Fruit fly (Drosophila melanogaster) whole organism, prepupa: ENCODE measurements around the gene ohgt.

Experiments
- Blimp-1 ChIP-seq: fragments of 200-800 bp; sonication (Bioruptor generic); optimal IDR thresholded peaks from 3 replicates; lab custom pipeline; 2017; ENCODE audit warnings: missing biosample characterization, missing genetic modification characterization, mild to moderate bottlenecking, moderate library complexity, missing genetic modification reagents
- CG10631 ChIP-seq: fragments of 200-800 bp; sonication (Bioruptor generic); optimal IDR thresholded peaks from 2 replicates; lab custom pipeline; 2016; ENCODE audit warnings: missing biosample characterization, missing genetic modification characterization
- CG10669 ChIP-seq: fragments of 200-800 bp; sonication (Bioruptor generic); optimal IDR thresholded peaks from 3 replicates; lab custom pipeline; 2018; ENCODE audit warnings: missing biosample characterization, mild to moderate bottlenecking, missing genetic modification characterization, moderate library complexity
- CG11294 ChIP-seq: fragments of 200-800 bp; sonication (Bioruptor generic); IDR thresholded peaks from 2 replicates; pipeline ENCODE4 v1.3.6; 2022; ENCODE audit warnings: missing biosample characterization, missing genetic modification characterization
- CG11762 ChIP-seq: fragments of 200-800 bp; sonication (Bioruptor generic); optimal IDR thresholded peaks from 3 replicates; lab custom pipeline; 2016; ENCODE audit warnings: missing biosample characterization, missing genetic modification characterization; ENCODE audit not compliant: insufficient read depth
- CG15336 ChIP-seq: fragments of 200-800 bp; sonication (Bioruptor generic); IDR thresholded peaks from 2 replicates; pipeline ENCODE4 v1.3.6; 2022; ENCODE audit warnings: missing biosample characterization, missing genetic modification characterization
- CG16779 ChIP-seq: fragments of 200-800 bp; sonication (Bioruptor generic); optimal IDR thresholded peaks from 3 replicates; lab custom pipeline; 2017; ENCODE audit warnings: missing biosample characterization, mild to moderate bottlenecking, missing genetic modification characterization
- CG3032 ChIP-seq: fragments of 200-800 bp; optimal IDR thresholded peaks from 2 replicates; lab custom pipeline; 2019; ENCODE audit warnings: missing biosample characterization, mild to moderate bottlenecking, missing genetic modification characterization, moderate library complexity
- CG31627 ChIP-seq: fragments of 200-800 bp; sonication (Bioruptor generic); optimal IDR thresholded peaks from 3 replicates; lab custom pipeline; 2016; ENCODE audit warnings: missing biosample characterization, missing genetic modification characterization
- CG32006 ChIP-seq: fragments of 200-800 bp; sonication (Bioruptor generic); optimal IDR thresholded peaks from 3 replicates; lab custom pipeline; 2017; ENCODE audit warnings: missing biosample characterization, mild to moderate bottlenecking, missing genetic modification characterization
- CG34406 ChIP-seq: fragments of 200-800 bp; sonication (Bioruptor generic); optimal IDR thresholded peaks from 3 replicates; lab custom pipeline; 2016; ENCODE audit warnings: missing biosample characterization, missing genetic modification characterization
- CG6163 ChIP-seq: fragments of 200-800 bp; sonication (Bioruptor generic); IDR thresholded peaks from 3 replicates; pipeline ENCODE4 v1.3.6; 2022; ENCODE audit warnings: missing biosample characterization, missing genetic modification characterization
- CG6276 ChIP-seq: fragments of 200-800 bp; sonication (Bioruptor generic); optimal IDR thresholded peaks from 2 replicates; lab custom pipeline; 2017; ENCODE audit warnings: missing biosample characterization, mild to moderate bottlenecking, missing genetic modification characterization
- CG6854 ChIP-seq: fragments of 200-800 bp; sonication (Bioruptor generic); optimal IDR thresholded peaks from 2 replicates; lab custom pipeline; 2017; ENCODE audit warnings: missing biosample characterization, mild to moderate bottlenecking, missing genetic modification characterization
- CG7368 ChIP-seq: fragments of 200-800 bp; sonication (Bioruptor generic); optimal IDR thresholded peaks from 3 replicates; lab custom pipeline; 2016; ENCODE audit warnings: missing biosample characterization, missing genetic modification characterization
- CG8119 ChIP-seq: fragments of 200-800 bp; sonication (Bioruptor generic); IDR thresholded peaks from 3 replicates; pipeline ENCODE4 v1.3.6; 2022; ENCODE audit warnings: missing biosample characterization, missing genetic modification characterization
- Eip75B ChIP-seq: fragments of 200-800 bp; sonication (Bioruptor generic); optimal IDR thresholded peaks from 3 replicates; lab custom pipeline; 2016; ENCODE audit warnings: missing biosample characterization, missing genetic modification characterization
- Eip78C ChIP-seq: fragments of 200-800 bp; sonication (Bioruptor generic); peaks from one replicate; lab custom pipeline; 2016; ENCODE audit warnings: missing biosample characterization, missing genetic modification characterization
- Eip93F ChIP-seq: fragments of 200-800 bp; sonication (Bioruptor generic); optimal IDR thresholded peaks from 2 replicates; lab custom pipeline; 2016; ENCODE audit warnings: missing biosample characterization, mild to moderate bottlenecking, missing genetic modification characterization
- Ets21C ChIP-seq: fragments of 200-800 bp; sonication (Bioruptor generic); optimal IDR thresholded peaks from 3 replicates; lab custom pipeline; 2016; ENCODE audit warnings: missing biosample characterization, missing genetic modification characterization
- Ets96B ChIP-seq: fragments of 200-800 bp; optimal IDR thresholded peaks from 2 replicates; lab custom pipeline; 2019; ENCODE audit warnings: missing biosample characterization, mild to moderate bottlenecking, missing genetic modification characterization, moderate library complexity
- Gug ChIP-seq: fragments of 200-800 bp; sonication (Bioruptor generic); IDR thresholded peaks from 2 replicates; pipeline ENCODE4 v1.3.6; 2022; ENCODE audit warnings: missing biosample characterization, missing genetic modification characterization
- Hr38 ChIP-seq: sonication (Bioruptor generic); optimal IDR thresholded peaks from 2 replicates; lab custom pipeline; 2016; ENCODE audit warnings: missing biosample characterization, missing genetic modification characterization
- Hr39 ChIP-seq: fragments of 200-800 bp; sonication (Bioruptor generic); optimal IDR thresholded peaks from 2 replicates; lab custom pipeline; 2016; ENCODE audit warnings: missing biosample characterization, missing genetic modification characterization
- Lpt ChIP-seq: fragments of 200-800 bp; sonication (Bioruptor generic); optimal IDR thresholded peaks from 3 replicates; lab custom pipeline; 2016; ENCODE audit warnings: missing biosample characterization, missing genetic modification characterization
- OdsH ChIP-seq: fragments of 200-800 bp; sonication (Bioruptor generic); optimal IDR thresholded peaks from 3 replicates; lab custom pipeline; 2016; ENCODE audit warnings: missing biosample characterization, missing genetic modification characterization
- Smox ChIP-seq: fragments of 200-800 bp; sonication (Bioruptor generic); optimal IDR thresholded peaks from 3 replicates; lab custom pipeline; 2016; ENCODE audit warnings: missing biosample characterization, missing genetic modification characterization
- Sox102F ChIP-seq: fragments of 200-800 bp; sonication (Bioruptor generic); optimal IDR thresholded peaks from 2 replicates; lab custom pipeline; 2016; ENCODE audit warnings: missing biosample characterization, mild to moderate bottlenecking, missing genetic modification characterization
- Sox14 ChIP-seq: fragments of 200-800 bp; sonication (Bioruptor generic); optimal IDR thresholded peaks from 3 replicates; lab custom pipeline; 2016; ENCODE audit warnings: missing biosample characterization, missing genetic modification characterization
- dsx ChIP-seq: fragments of 200-800 bp; optimal IDR thresholded peaks from 3 replicates; lab custom pipeline; 2019; ENCODE audit warnings: missing biosample characterization, mild to moderate bottlenecking, missing genetic modification characterization, moderate library complexity; ENCODE audit not compliant: poor library complexity, severe bottlenecking
- eg ChIP-seq: fragments of 200-800 bp; sonication (Bioruptor generic); IDR thresholded peaks from 3 replicates; pipeline ENCODE4 v1.3.6; 2022; ENCODE audit warnings: missing biosample characterization, missing genetic modification characterization
- fkh ChIP-seq: fragments of 200-800 bp; sonication (Bioruptor generic); optimal IDR thresholded peaks from 3 replicates; lab custom pipeline; 2017; ENCODE audit warnings: missing biosample characterization, mild to moderate bottlenecking, missing genetic modification characterization, moderate library complexity
- pdm3 ChIP-seq: fragments of 200-800 bp; sonication (Bioruptor generic); optimal IDR thresholded peaks from 3 replicates; lab custom pipeline; 2016; ENCODE audit warnings: missing biosample characterization, missing genetic modification characterization
- spab ChIP-seq: fragments of 200-800 bp; sonication (Bioruptor generic); optimal IDR thresholded peaks from 2 replicates; lab custom pipeline; 2017; ENCODE audit warnings: missing biosample characterization, mild to moderate bottlenecking, missing genetic modification characterization, missing genetic modification reagents
- ss ChIP-seq, 2 experiments: fragments of 200-800 bp; sonication (Bioruptor generic); optimal IDR thresholded peaks; 2 replicates in 1 of 2; 3 replicates in 1 of 2; lab custom pipeline; 2017 to 2018; ENCODE audit warnings: mild to moderate bottlenecking in 2 of 2, missing biosample characterization in 2 of 2, missing genetic modification characterization in 2 of 2, moderate library complexity in 1 of 2
- svp ChIP-seq: fragments of 200-800 bp; sonication (Bioruptor generic); peaks from one replicate; lab custom pipeline; 2016; ENCODE audit warnings: missing biosample characterization, missing genetic modification characterization
- topi ChIP-seq: fragments of 200-800 bp; sonication (Bioruptor generic); optimal IDR thresholded peaks from 3 replicates; lab custom pipeline; 2016; ENCODE audit warnings: missing biosample characterization, missing genetic modification characterization
- vri ChIP-seq: fragments of 200-800 bp; sonication (Bioruptor generic); optimal IDR thresholded peaks from 3 replicates; lab custom pipeline; 2016; ENCODE audit warnings: missing biosample characterization, mild to moderate bottlenecking, missing genetic modification characterization

Gene ohgt

DNA sequence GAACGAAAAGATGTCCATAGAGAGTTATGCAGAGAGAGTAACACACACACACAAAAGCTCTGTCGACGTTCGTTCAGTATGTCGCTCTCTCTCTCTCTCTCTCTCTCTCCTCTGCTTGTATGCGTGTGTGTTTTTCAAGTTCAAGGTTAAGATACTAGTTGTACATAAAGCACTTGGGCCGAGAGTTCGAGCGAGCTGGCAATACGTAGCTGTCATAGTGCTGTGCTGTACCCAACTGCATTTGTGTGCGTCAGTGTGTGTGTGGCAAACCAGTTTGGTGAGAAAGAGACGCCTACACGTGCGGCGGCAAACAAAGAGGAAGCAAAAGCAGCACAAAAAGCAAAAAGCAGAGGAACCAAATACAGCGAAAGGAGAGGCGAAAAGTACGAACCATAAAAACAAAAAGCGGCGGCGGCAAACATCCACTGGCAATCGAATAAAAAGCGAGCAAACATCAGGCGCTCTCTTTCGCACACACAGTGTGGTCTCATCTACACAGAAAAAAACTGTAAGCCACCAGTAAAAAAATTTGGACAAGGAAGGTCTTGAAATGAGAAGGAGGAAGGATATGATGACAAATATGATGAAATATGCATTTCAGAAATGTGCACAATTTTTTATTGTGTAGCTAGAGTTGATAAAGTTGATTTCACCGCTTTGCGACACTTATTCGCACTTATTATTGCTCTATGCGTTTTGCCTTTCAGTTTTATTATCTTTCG, 38.4 kb downstream of the ohgt start (continued):
- TF ChIP-seq Ets96B (tag; lab: Kevin White, UChicago) (peak; percentile 90), Hr39 (GFP tag; lab: Kevin White, UChicago) (peak; percentile 92), Ets21C (GFP tag; lab: Kevin White, UChicago) (peak; percentile 78), Sox102F (GFP tag; lab: Kevin White, UChicago) (peak; percentile 81), CG6854 (GFP tag; lab: Kevin White, UChicago) (no peak), CG32006 (peak; percentile 93), CG11762 (GFP tag; lab: Kevin White, UChicago) (peak; percentile 91), CG11294 (peak; percentile 87), CG10669 (GFP tag; lab: Kevin White, UChicago) (peak; percentile 88)

DNA sequence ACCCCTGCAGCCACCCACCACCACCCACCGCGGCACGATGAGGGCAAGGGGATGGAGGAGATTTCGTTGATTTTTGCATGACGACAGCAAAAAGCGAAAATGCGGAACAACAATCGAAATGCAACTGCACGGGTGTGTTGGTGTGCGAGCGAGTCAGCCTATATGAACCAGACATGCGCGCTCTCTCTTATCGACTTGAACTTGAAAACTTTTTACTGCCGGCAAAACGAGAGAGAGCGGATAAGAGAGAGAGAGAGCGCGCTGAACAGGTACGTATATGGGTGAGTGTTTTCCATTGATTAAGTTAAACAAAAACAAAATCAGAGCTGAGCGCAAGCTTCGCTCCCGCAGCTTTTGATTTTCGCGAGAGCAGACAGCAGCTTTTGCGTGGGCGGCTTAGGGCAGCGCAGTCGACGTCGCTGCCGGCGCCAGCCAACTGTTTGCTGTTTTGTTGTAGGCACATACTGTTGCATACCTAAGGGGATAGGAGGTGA, 40.2 kb downstream of the ohgt start:
- peak; percentile 55 for TF ChIP-seq Sox14 (GFP tag; lab: Kevin White, UChicago)
- TF ChIP-seq Lpt (GFP tag; lab: Kevin White, UChicago) = peak; percentile 2
- TF ChIP-seq CG11762 (GFP tag; lab: Kevin White, UChicago) = no peak
- peak; percentile 82 for TF ChIP-seq vri (GFP tag; lab: Kevin White, UChicago)
- TF ChIP-seq Blimp-1 (GFP tag; lab: Kevin White, UChicago) = peak; percentile 75
- peak; percentile 6 for TF ChIP-seq CG7368
- TF ChIP-seq Smox = no peak
- peak; percentile 39 for TF ChIP-seq svp (GFP tag; lab: Kevin White, UChicago)
- TF ChIP-seq Eip78C (GFP tag; lab: Kevin White, UChicago) = peak; percentile 38
- peak; percentile 36 for TF ChIP-seq Eip75B
- no peak for TF ChIP-seq CG6276
- TF ChIP-seq eg (GFP tag; lab: Robert Waterston, UW) = 0 out of 3 replicates have a peak, but pooled peaks have one; percentile 30
- TF ChIP-seq ss (GFP tag; optimal IDR thresholded peaks at IDR 0.05; lab: Kevin White, UChicago) = peak; percentile 17 to 41
- no peak for TF ChIP-seq pdm3 (GFP tag; lab: Kevin White, UChicago)
- TF ChIP-seq Sox102F (GFP tag; lab: Kevin White, UChicago) = peak; percentile 14
- TF ChIP-seq CG6163 (GFP tag; lab: Robert Waterston, UW) = peak; percentile 55
- peak; percentile 27 for TF ChIP-seq dsx
- TF ChIP-seq CG6854 (GFP tag; lab: Kevin White, UChicago) = peak; percentile 47
- TF ChIP-seq CG16779 (tag; lab: Kevin White, UChicago) = peak; percentile 33
- no peak for TF ChIP-seq CG31627 (GFP tag; lab: Kevin White, UChicago)
- TF ChIP-seq Eip93F (GFP tag; lab: Kevin White, UChicago) = peak; percentile 55
- no peak for TF ChIP-seq fkh (GFP tag; lab: Kevin White, UChicago)
- peak; percentile 44; the same call in 1 of the 2 replicates for TF ChIP-seq CG15336
- TF ChIP-seq, all 60 proteins: peak for 17

- TF ChIP-seq CG8119 (no peak), CG6276 (no peak), Hr38 (GFP tag; lab: Kevin White, UChicago) (no peak), CG34406 (no peak), topi (GFP tag; lab: Kevin White, UChicago) (no peak), CG3032 (tag; lab: Kevin White, UChicago) (no peak), pdm3 (GFP tag; lab: Kevin White, UChicago) (no peak), spab (GFP tag; lab: Kevin White, UChicago) (no peak), Ets21C (GFP tag; lab: Kevin White, UChicago) (no peak), CG6163 (GFP tag; lab: Robert Waterston, UW) (no peak), OdsH (GFP tag; lab: Kevin White, UChicago) (no peak), CG31627 (GFP tag; lab: Kevin White, UChicago) (no peak), CG10631 (GFP tag; lab: Kevin White, UChicago) (no peak), Gug (GFP tag; lab: Robert Waterston, UW) (no peak), svp (GFP tag; lab: Kevin White, UChicago) (no peak), eg (GFP tag; lab: Robert Waterston, UW) (no peak), CG16779 (tag; lab: Kevin White, UChicago) (no peak), Ets96B (tag; lab: Kevin White, UChicago) (no peak), Lpt (GFP tag; lab: Kevin White, UChicago) (no peak)
Measured at dm6 chr3R:10090906-10091305, 41.9 kb downstream of the ohgt start.
